Worm (Caenorhabditis elegans) whole organism, L2 larva: ENCODE results near the gene Y54G2A.41.

Experiments used
- F13H6.1 ChIP-seq: sonication (generic microtip); optimal IDR thresholded peaks from 2 replicates; lab custom pipeline; 2016; ENCODE audit warnings: missing genetic modification characterization, missing compliant biosample characterization
- R02D3.7 ChIP-seq: fragments of 150-350 bp; optimal IDR thresholded peaks from 2 replicates; lab custom pipeline; 2014; ENCODE audit warnings: missing biosample characterization, missing genetic modification characterization
- Y55F3AM.14 ChIP-seq: fragments of 200-800 bp; sonication (Bioruptor generic); optimal IDR thresholded peaks from 2 replicates; lab custom pipeline; 2018; ENCODE audit warnings: mild to moderate bottlenecking, missing genetic modification characterization, missing compliant biosample characterization
- ZK546.5 ChIP-seq: sonication (generic microtip); optimal IDR thresholded peaks from 2 replicates; lab custom pipeline; 2017; ENCODE audit warnings: missing biosample characterization, missing genetic modification characterization
- alr-1 ChIP-seq: fragments of 150-350 bp; optimal IDR thresholded peaks from 2 replicates; lab custom pipeline; 2014; ENCODE audit warnings: missing biosample characterization, missing genetic modification characterization
- aly-2 ChIP-seq: fragments of 150-350 bp; optimal IDR thresholded peaks from 2 replicates; lab custom pipeline; 2014; ENCODE audit warnings: missing biosample characterization, missing genetic modification characterization
- ama-1 ChIP-seq: fragments of 150-350 bp; optimal IDR thresholded peaks from 2 replicates; lab custom pipeline; 2018; ENCODE audit warnings: inconsistent platforms
- blmp-1 ChIP-seq: sonication (generic microtip); optimal IDR thresholded peaks from 2 replicates; lab custom pipeline; 2017; ENCODE audit warnings: missing genetic modification characterization, mild to moderate bottlenecking, missing compliant biosample characterization, antibody characterized with exemption, moderate library complexity; ENCODE audit not compliant: insufficient read depth
- ceh-16 ChIP-seq: fragments of 150-350 bp; optimal IDR thresholded peaks from 2 replicates; lab custom pipeline; 2014; ENCODE audit warnings: missing biosample characterization, missing genetic modification characterization
- ceh-82 ChIP-seq: fragments of 150-350 bp; optimal IDR thresholded peaks from 2 replicates; lab custom pipeline; 2014; ENCODE audit warnings: missing biosample characterization, missing genetic modification characterization
- crh-2 ChIP-seq: sonication (generic microtip); optimal IDR thresholded peaks from 2 replicates; lab custom pipeline; 2017; ENCODE audit warnings: missing biosample characterization, missing genetic modification characterization
- dmd-4 ChIP-seq: sonication (generic microtip); optimal IDR thresholded peaks from 2 replicates; lab custom pipeline; 2017; ENCODE audit warnings: missing biosample characterization, missing genetic modification characterization
- gmeb-1 ChIP-seq: fragments of 150-350 bp; optimal IDR thresholded peaks from 2 replicates; lab custom pipeline; 2014; ENCODE audit warnings: missing biosample characterization, missing genetic modification characterization
- lin-13 ChIP-seq: fragments of 150-350 bp; optimal IDR thresholded peaks from 2 replicates; lab custom pipeline; 2014; ENCODE audit warnings: missing biosample characterization, missing genetic modification reagents, missing genetic modification characterization
- lin-39 ChIP-seq: fragments of 150-350 bp; optimal IDR thresholded peaks from 2 replicates; lab custom pipeline; 2014; ENCODE audit warnings: missing biosample characterization, missing genetic modification reagents, missing genetic modification characterization
- mab-5 ChIP-seq: fragments of 150-350 bp; optimal IDR thresholded peaks from 2 replicates; lab custom pipeline; 2014; ENCODE audit warnings: missing biosample characterization, missing genetic modification characterization
- mbf-1 ChIP-seq: sonication (generic microtip); optimal IDR thresholded peaks from 2 replicates; lab custom pipeline; 2017; ENCODE audit warnings: missing biosample characterization, missing genetic modification characterization
- nhr-10 ChIP-seq: sonication (generic microtip); optimal IDR thresholded peaks from 2 replicates; lab custom pipeline; 2017; ENCODE audit warnings: missing biosample characterization, missing genetic modification characterization
- nhr-11 ChIP-seq: fragments of 150-350 bp; optimal IDR thresholded peaks from 2 replicates; lab custom pipeline; 2014; ENCODE audit warnings: missing biosample characterization, missing genetic modification characterization
- nhr-21 ChIP-seq: fragments of 150-350 bp; optimal IDR thresholded peaks from 2 replicates; lab custom pipeline; 2014; ENCODE audit warnings: missing biosample characterization, missing genetic modification characterization
- nhr-23 ChIP-seq: fragments of 150-350 bp; optimal IDR thresholded peaks from 2 replicates; lab custom pipeline; 2014; ENCODE audit warnings: missing biosample characterization, missing genetic modification reagents, missing genetic modification characterization
- nhr-237 ChIP-seq: fragments of 150-350 bp; optimal IDR thresholded peaks from 2 replicates; lab custom pipeline; 2014; ENCODE audit warnings: missing biosample characterization, missing genetic modification characterization
- nhr-25 ChIP-seq: fragments of 150-350 bp; sonication (generic microtip); optimal IDR thresholded peaks from 3 replicates; lab custom pipeline; 2014; ENCODE audit warnings: missing biosample characterization, missing genetic modification characterization
- nhr-6 ChIP-seq: fragments of 150-350 bp; optimal IDR thresholded peaks from 2 replicates; lab custom pipeline; 2014; ENCODE audit warnings: missing biosample characterization, missing genetic modification characterization
- nhr-77 ChIP-seq: fragments of 150-350 bp; optimal IDR thresholded peaks from 2 replicates; lab custom pipeline; 2014; ENCODE audit warnings: missing biosample characterization, missing genetic modification characterization
- peb-1 ChIP-seq: fragments of 150-350 bp; optimal IDR thresholded peaks from 2 replicates; lab custom pipeline; 2014; ENCODE audit warnings: missing biosample characterization, missing genetic modification characterization
- skn-1 ChIP-seq: sonication (generic microtip); optimal IDR thresholded peaks from 2 replicates; lab custom pipeline; 2017; ENCODE audit warnings: missing biosample characterization, missing genetic modification characterization
- sma-3 ChIP-seq: sonication (generic microtip); optimal IDR thresholded peaks from 2 replicates; lab custom pipeline; 2016; ENCODE audit warnings: missing genetic modification reagents, missing genetic modification characterization, missing compliant biosample characterization
- unc-39 ChIP-seq: fragments of 150-350 bp; optimal IDR thresholded peaks from 2 replicates; lab custom pipeline; 2014; ENCODE audit warnings: missing biosample characterization, missing genetic modification characterization
- unc-55 ChIP-seq: fragments of 150-350 bp; sonication (generic microtip); optimal IDR thresholded peaks from 3 replicates; lab custom pipeline; 2014; ENCODE audit warnings: missing biosample characterization, missing genetic modification reagents, missing genetic modification characterization
- unc-62 ChIP-seq: fragments of 150-350 bp; optimal IDR thresholded peaks from 2 replicates; lab custom pipeline; 2014; ENCODE audit warnings: missing biosample characterization, missing genetic modification reagents, missing genetic modification characterization
- zag-1 ChIP-seq: fragments of 150-350 bp; optimal IDR thresholded peaks from 2 replicates; lab custom pipeline; 2014; ENCODE audit warnings: missing biosample characterization, missing genetic modification characterization
- ztf-1 ChIP-seq: fragments of 200-800 bp; sonication (Bioruptor generic); conservative IDR thresholded peaks from 2 replicates; pipeline ENCODE4 v1.3.6; 2022; ENCODE audit warnings: missing genetic modification characterization, missing compliant biosample characterization

Gene Y54G2A.41

ce11 chrIV:2764160-2764559 lies 12.5 kb downstream of the Y54G2A.41 start:
- peak; percentile 22 for TF ChIP-seq nhr-25
- TF ChIP-seq nhr-23 = no peak

- TF ChIP-seq nhr-25 (peak; percentile 67), nhr-6 (tag; lab: Kevin White, UChicago) (no peak), Y55F3AM.14 (GFP tag; lab: Kevin White, UChicago) (peak; percentile 40), nhr-77 (no peak)
Observed at ce11 chrIV:2765048-2765708, 13.5 kb downstream of the Y54G2A.41 start.

- TF ChIP-seq nhr-6 (tag; lab: Kevin White, UChicago) = no peak
- no peak for TF ChIP-seq R02D3.7 (tag; lab: Kevin White, UChicago)
- no peak for TF ChIP-seq ZK546.5 (tag; lab: Kevin White, UChicago)
- TF ChIP-seq ama-1 = no peak
- no peak for TF ChIP-seq ceh-82
- TF ChIP-seq zag-1 (tag; lab: Kevin White, UChicago) = no peak
Observed at ce11 chrIV:2770067-2770466, 18.4 kb downstream of the Y54G2A.41 start.

- TF ChIP-seq blmp-1 (tag; lab: Kevin White, UChicago) (no peak), unc-62 (GFP tag; lab: Kevin White, UChicago) (no peak), ztf-1 (GFP tag; lab: Robert Waterston, UW) (no peak), sma-3 (GFP tag; lab: Kevin White, UChicago) (no peak), lin-39 (tag; lab: Kevin White, UChicago) (no peak), nhr-237 (tag; lab: Kevin White, UChicago) (no peak), peb-1 (tag; lab: Kevin White, UChicago) (no peak), unc-55 (GFP tag; lab: Kevin White, UChicago) (no peak), crh-2 (tag; lab: Kevin White, UChicago) (no peak), lin-13 (GFP tag; lab: Kevin White, UChicago) (no peak), nhr-77 (no peak), alr-1 (no peak), gmeb-1 (tag; lab: Kevin White, UChicago) (no peak), unc-39 (tag; lab: Kevin White, UChicago) (no peak), mbf-1 (tag; lab: Kevin White, UChicago) (no peak), F13H6.1 (tag; lab: Kevin White, UChicago) (no peak), nhr-23 (no peak), aly-2 (tag; lab: Kevin White, UChicago) (no peak), mab-5 (no peak)
Observed at ce11 chrIV:2770835-2771234, 19.2 kb downstream of the Y54G2A.41 start.

ce11 chrIV:2771692-2772091 lies 20.0 kb downstream of the Y54G2A.41 start, which contains the start of gene Y54G2A.11:
Y54G2A.11 (minus strand) TSS chrIV:2771792.
- TF ChIP-seq nhr-21 (tag; lab: Kevin White, UChicago) = no peak

- TF ChIP-seq dmd-4 (tag; lab: Kevin White, UChicago) = no peak
- TF ChIP-seq skn-1 (tag; lab: Kevin White, UChicago) = no peak
- no peak for TF ChIP-seq unc-39 (tag; lab: Kevin White, UChicago)
- TF ChIP-seq nhr-11 (tag; lab: Kevin White, UChicago) = no peak
- TF ChIP-seq ceh-16 (tag; lab: Kevin White, UChicago) = no peak
- TF ChIP-seq Y55F3AM.14 (GFP tag; lab: Kevin White, UChicago) = peak; percentile 74
- no peak for TF ChIP-seq nhr-10
- TF ChIP-seq gmeb-1 (tag; lab: Kevin White, UChicago) = no peak
- TF ChIP-seq nhr-6 (tag; lab: Kevin White, UChicago) = no peak
- peak; percentile 47 for TF ChIP-seq blmp-1 (tag; lab: Kevin White, UChicago)
- TF ChIP-seq ZK546.5 (tag; lab: Kevin White, UChicago) = no peak
- TF ChIP-seq nhr-25 = peak; percentile 56
Observed at ce11 chrIV:2772209-2772851, 20.7 kb downstream of the Y54G2A.41 start.
